Worm (Caenorhabditis elegans) whole organism, L4/young adult: ENCODE measurements around the gene C01B9.4.

Experiments used
- W03F9.2 ChIP-seq: fragments of 150-350 bp; optimal IDR thresholded peaks from 2 replicates; lab custom pipeline; 2014; ENCODE audit warnings: missing biosample characterization, missing genetic modification characterization
- him-1 ChIP-seq: sonication (generic microtip); optimal IDR thresholded peaks from 2 replicates; lab custom pipeline; 2016; ENCODE audit warnings: missing genotype, missing genetic modification reagents, missing genetic modification characterization, missing compliant biosample characterization

DNA sequence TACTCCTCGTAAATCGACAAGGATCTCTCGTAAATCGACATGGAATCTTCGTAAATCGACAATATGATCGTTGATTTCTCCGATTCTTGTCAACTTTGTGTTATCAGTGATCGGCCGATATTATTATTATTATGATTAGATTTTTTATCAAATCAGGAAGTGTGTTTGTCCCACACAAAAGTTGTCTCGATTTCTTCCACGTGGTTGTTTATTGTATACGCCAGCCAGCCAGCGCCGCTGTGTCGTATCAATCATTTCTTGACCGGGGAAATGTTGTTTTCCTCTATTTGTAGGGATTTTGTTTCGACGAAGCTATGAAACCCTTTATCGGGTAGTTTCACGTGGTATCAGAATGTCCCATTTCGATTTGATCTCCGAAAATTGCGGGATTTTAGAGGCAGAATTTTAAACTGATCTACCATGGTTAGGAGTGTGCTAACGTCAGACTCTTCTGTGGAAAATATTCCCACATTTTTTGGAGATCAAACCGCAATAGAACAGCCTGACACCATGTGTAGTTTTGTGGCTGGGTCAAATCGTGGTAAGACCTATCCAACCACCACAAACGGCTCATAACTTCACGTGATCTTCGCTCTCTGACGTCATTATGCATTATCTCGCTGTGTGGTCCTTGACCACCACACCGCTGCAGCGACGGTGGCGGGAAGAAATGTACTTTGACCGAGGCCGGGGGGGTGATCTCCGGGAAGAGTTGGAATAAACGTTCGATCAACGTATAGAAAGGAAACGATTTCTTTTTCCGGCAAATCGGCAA is 45.8 kb downstream of the C01B9.4 start:
- no peak for TF ChIP-seq him-1 (tag; lab: Kevin White, UChicago)
- TF ChIP-seq W03F9.2 (tag; lab: Kevin White, UChicago) = no peak
